Fruit fly (Drosophila melanogaster): Measurements from ENCODE around the gene Best1.
A peak's percentile ranks its signal among the peaks of the same experiment; 100 is the strongest.

Best1 gene

dm6 chr3R:10144103-10144998, 25.9 kb downstream of the Best1 start, which contains the start of the genes TAF1B and Invadolysin (continued):
- TF ChIP-seq chm (GFP tag; IDR thresholded peaks at IDR 0.05) = peak; percentile 41; the same call in 1 of the 2 replicates
- no peak for TF ChIP-seq slou (GFP tag; optimal IDR thresholded peaks at IDR 0.05)
- peak; percentile 51 for TF ChIP-seq CG10147 (GFP tag; optimal IDR thresholded peaks at IDR 0.05)
- no peak for TF ChIP-seq NK7.1 (GFP tag; optimal IDR thresholded peaks at IDR 0.05)
- TF ChIP-seq CG16813 (GFP tag; IDR thresholded peaks at IDR 0.05; ENCODE audit: partially characterized antibody) = peak; percentile 91
- peak; percentile 77 for TF ChIP-seq trem (tag; optimal IDR thresholded peaks at IDR 0.05)
- no peak for TF ChIP-seq CG4282 (GFP tag; optimal IDR thresholded peaks at IDR 0.05)
- TF ChIP-seq ewg (GFP tag; optimal IDR thresholded peaks at IDR 0.05) = no peak
- TF ChIP-seq CG7839 (tag; optimal IDR thresholded peaks at IDR 0.05) = peak; percentile 31
- peak; percentile 57 for TF ChIP-seq CG12155 (GFP tag; optimal IDR thresholded peaks at IDR 0.05)
- TF ChIP-seq Dp (GFP tag; optimal IDR thresholded peaks at IDR 0.05) = peak; percentile 89
- TF ChIP-seq cas (GFP tag; IDR thresholded peaks at IDR 0.05) = peak; percentile 45; the same call in 1 of the 2 replicates
- 0 out of 3 replicates have a peak, but pooled peaks have one; percentile 63 for TF ChIP-seq otp (GFP tag; IDR thresholded peaks at IDR 0.05)
- TF ChIP-seq fd64A (GFP tag; optimal IDR thresholded peaks at IDR 0.05) = peak; percentile 15
- TF ChIP-seq lmd (GFP tag; IDR thresholded peaks at IDR 0.05) = peak; percentile 11; the same call in 1 of the 2 replicates
- TF ChIP-seq CG6689 (GFP tag; IDR thresholded peaks at IDR 0.05) = no peak
- peak; percentile 80 for TF ChIP-seq Med (GFP tag)
- TF ChIP-seq Hey (tag; optimal IDR thresholded peaks at IDR 0.05) = no peak
- TF ChIP-seq CG8290 (GFP tag; optimal IDR thresholded peaks at IDR 0.05) = peak; percentile 57
- TF ChIP-seq CG8290 (tag; optimal IDR thresholded peaks at IDR 0.05) = peak in 1 of 2 experiments; percentile 76
- peak; percentile 60 for TF ChIP-seq Sox102F (GFP tag; optimal IDR thresholded peaks at IDR 0.05)
- no peak for TF ChIP-seq Usf (GFP tag; optimal IDR thresholded peaks at IDR 0.05)
- peak; percentile 62 for TF ChIP-seq ind (GFP tag; optimal IDR thresholded peaks at IDR 0.05)
- no peak for TF ChIP-seq tx (GFP tag; optimal IDR thresholded peaks at IDR 0.05)
- TF ChIP-seq CG8924 (tag; optimal IDR thresholded peaks at IDR 0.05) = peak; percentile 61
- no peak for TF ChIP-seq aop (GFP tag; IDR thresholded peaks at IDR 0.05)
- TF ChIP-seq Eip74EF (GFP tag; optimal IDR thresholded peaks at IDR 0.05) = no peak
- no peak for TF ChIP-seq Vsx1 (GFP tag; optimal IDR thresholded peaks at IDR 0.05)
- peak; percentile 67 for TF ChIP-seq CoRest (tag; optimal IDR thresholded peaks at IDR 0.05)
- peak; percentile 61; the same call in 1 of the 2 replicates for TF ChIP-seq Atf6 (GFP tag; IDR thresholded peaks at IDR 0.05)
- peak; percentile 33 for TF ChIP-seq CG17328 (GFP tag; IDR thresholded peaks at IDR 0.05)
- no peak for TF ChIP-seq sc (optimal IDR thresholded peaks at IDR 0.05)
- no peak for TF ChIP-seq sc (GFP tag; optimal IDR thresholded peaks at IDR 0.05)
- peak; percentile 69 for TF ChIP-seq CG2712 (tag; optimal IDR thresholded peaks at IDR 0.05)
- TF ChIP-seq Max (GFP tag; optimal IDR thresholded peaks at IDR 0.05) = peak; percentile 39
- peak in 1 of 2 experiments; percentile 45 for TF ChIP-seq chif (GFP tag; optimal IDR thresholded peaks at IDR 0.05)
- peak; percentile 90 for TF ChIP-seq BEAF-32 (GFP tag; optimal IDR thresholded peaks at IDR 0.05)
- TF ChIP-seq Sox100B (GFP tag; optimal IDR thresholded peaks at IDR 0.05) = peak; percentile 40
- TF ChIP-seq dpn (GFP tag; optimal IDR thresholded peaks at IDR 0.05) = peak; percentile 7 to 55
- peak; percentile 14 for TF ChIP-seq CG7987 (GFP tag; optimal IDR thresholded peaks at IDR 0.05)
- TF ChIP-seq Hr51 (GFP tag; optimal IDR thresholded peaks at IDR 0.05) = peak in 1 of 2 experiments; percentile 57
- peak; percentile 65 for TF ChIP-seq lilli (GFP tag; optimal IDR thresholded peaks at IDR 0.05)
- TF ChIP-seq da (GFP tag; optimal IDR thresholded peaks at IDR 0.05) = no peak
- TF ChIP-seq CG4360 (GFP tag; IDR thresholded peaks at IDR 0.05) = no peak
- TF ChIP-seq ttk (GFP tag; IDR thresholded peaks at IDR 0.05) = 0 out of 2 replicates have a peak, but pooled peaks have one; percentile 28
- TF ChIP-seq Dfd (GFP tag; optimal IDR thresholded peaks at IDR 0.05) = no peak
- TF ChIP-seq Dip2 (GFP tag; IDR thresholded peaks at IDR 0.05) = no peak
- no peak for TF ChIP-seq disco-r (GFP tag; optimal IDR thresholded peaks at IDR 0.05)
- TF ChIP-seq CG43689 (GFP tag; IDR thresholded peaks at IDR 0.05) = 0 out of 2 replicates have a peak, but pooled peaks have one; percentile 14
